Fruit fly (Drosophila melanogaster): ENCODE results near the gene CG43373.
A peak's percentile ranks its signal among the peaks of the same experiment; 100 is the strongest.

CG43373 gene

dm6 chr3L:16584074-16584578 lies 41.0 kb upstream of the CG43373 start, which contains the start of gene UQCR-C2 (continued):
- TF ChIP-seq Mad (GFP tag; optimal IDR thresholded peaks at IDR 0.05), result no peak
- TF ChIP-seq amos (GFP tag; IDR thresholded peaks at IDR 0.05; ENCODE audit: partially characterized antibody), result peak; percentile 30; the same call in 1 of the 2 replicates
- no peak for TF ChIP-seq bowl (GFP tag; IDR thresholded peaks at IDR 0.05)
- no peak for TF ChIP-seq Bdp1 (GFP tag; optimal IDR thresholded peaks at IDR 0.05)
- no peak for TF ChIP-seq CG2129 (GFP tag; IDR thresholded peaks at IDR 0.05; ENCODE audit: partially characterized antibody)
- no peak for TF ChIP-seq danr (GFP tag; IDR thresholded peaks at IDR 0.05)
- no peak for TF ChIP-seq Blimp-1 (GFP tag; optimal IDR thresholded peaks at IDR 0.05)
- TF ChIP-seq Hr78 (GFP tag; optimal IDR thresholded peaks at IDR 0.05), result no peak
- TF ChIP-seq C15 (GFP tag; IDR thresholded peaks at IDR 0.05), result no peak
- TF ChIP-seq Scr (GFP tag; IDR thresholded peaks at IDR 0.05; ENCODE audit: partially characterized antibody), result peak; percentile 25
- TF ChIP-seq stc (GFP tag; IDR thresholded peaks at IDR 0.05), result no peak
- TF ChIP-seq nerfin-2 (GFP tag; IDR thresholded peaks at IDR 0.05; ENCODE audit: partially characterized antibody), result no peak
- no peak for TF ChIP-seq gce (GFP tag; IDR thresholded peaks at IDR 0.05)
- TF ChIP-seq lbe (GFP tag; optimal IDR thresholded peaks at IDR 0.05), result no peak
- no peak for TF ChIP-seq tna (GFP tag; IDR thresholded peaks at IDR 0.05; ENCODE audit: partially characterized antibody)
- TF ChIP-seq Adf1 (GFP tag; IDR thresholded peaks at IDR 0.05), result no peak
- TF ChIP-seq CG11456 (GFP tag; IDR thresholded peaks at IDR 0.05), result no peak
- no peak for TF ChIP-seq pho (GFP tag; optimal IDR thresholded peaks at IDR 0.05)
- no peak for TF ChIP-seq al (GFP tag; IDR thresholded peaks at IDR 0.05)
- no peak for TF ChIP-seq CG12155 (GFP tag; optimal IDR thresholded peaks at IDR 0.05)
- TF ChIP-seq en (GFP tag; optimal IDR thresholded peaks at IDR 0.05), result no peak
- TF ChIP-seq CG17612 (GFP tag; IDR thresholded peaks at IDR 0.05), result no peak
- TF ChIP-seq CG1792 (GFP tag; optimal IDR thresholded peaks at IDR 0.05), result no peak
- TF ChIP-seq Fer2 (tag; optimal IDR thresholded peaks at IDR 0.05), result no peak
- no peak for TF ChIP-seq CG10543 (GFP tag; optimal IDR thresholded peaks at IDR 0.05)
- TF ChIP-seq CG8944 (GFP tag; optimal IDR thresholded peaks at IDR 0.05), result no peak
- no peak for TF ChIP-seq lab (GFP tag; optimal IDR thresholded peaks at IDR 0.05)
- TF ChIP-seq CG10431 (GFP tag; optimal IDR thresholded peaks at IDR 0.05), result no peak
- TF ChIP-seq CG12659 (GFP tag; optimal IDR thresholded peaks at IDR 0.05), result peak; percentile 60
- TF ChIP-seq CG3281 (GFP tag; optimal IDR thresholded peaks at IDR 0.05), result no peak
- no peak for TF ChIP-seq zf30C (GFP tag; optimal IDR thresholded peaks at IDR 0.05)
- TF ChIP-seq Bgb (GFP tag; IDR thresholded peaks at IDR 0.05; ENCODE audit: partially characterized antibody), result peak; percentile 39
- peak; percentile 28 for TF ChIP-seq CG2120 (GFP tag; optimal IDR thresholded peaks at IDR 0.05)
- TF ChIP-seq odd (GFP tag; optimal IDR thresholded peaks at IDR 0.05), result no peak
- TF ChIP-seq CG1024 (GFP tag; IDR thresholded peaks at IDR 0.05), result no peak
- TF ChIP-seq H15 (GFP tag; IDR thresholded peaks at IDR 0.05), result no peak
- TF ChIP-seq CG5245 (GFP tag; optimal IDR thresholded peaks at IDR 0.05), result no peak
- TF ChIP-seq ftz-f1 (GFP tag; optimal IDR thresholded peaks at IDR 0.05), result peak; percentile 18
- TF ChIP-seq gcm2 (GFP tag; optimal IDR thresholded peaks at IDR 0.05), result no peak
- no peak for TF ChIP-seq jigr1 (GFP tag; IDR thresholded peaks at IDR 0.05)
- no peak for TF ChIP-seq gt (GFP tag; IDR thresholded peaks at IDR 0.05)
- no peak for TF ChIP-seq CG30431 (GFP tag; optimal IDR thresholded peaks at IDR 0.05)
- TF ChIP-seq Ets65A (GFP tag), result peak; percentile 87
- peak; percentile 70 for TF ChIP-seq trem (tag; optimal IDR thresholded peaks at IDR 0.05)
- peak; percentile 25 for TF ChIP-seq CTCF (GFP tag; optimal IDR thresholded peaks at IDR 0.05)
- TF ChIP-seq ap (GFP tag; IDR thresholded peaks at IDR 0.05), result no peak
- peak; percentile 45 for TF ChIP-seq CG2712 (tag; optimal IDR thresholded peaks at IDR 0.05)
- no peak for TF ChIP-seq CG7786 (GFP tag; optimal IDR thresholded peaks at IDR 0.05)
- no peak for TF ChIP-seq CG16815 (GFP tag; optimal IDR thresholded peaks at IDR 0.05)
- TF ChIP-seq CG14860 (GFP tag; IDR thresholded peaks at IDR 0.05; ENCODE audit: partially characterized antibody), result no peak
- TF ChIP-seq Rx (GFP tag; IDR thresholded peaks at IDR 0.05), result no peak
- no peak for TF ChIP-seq Elba2 (GFP tag; optimal IDR thresholded peaks at IDR 0.05)
